Worm (Caenorhabditis elegans) whole organism, mixed stage, embryonic: ENCODE data around the gene dyc-1.
A peak's percentile ranks its signal among the peaks of the same experiment; 100 is the strongest.

Experiments used
- M03D4.4 ChIP-seq: sonication (generic microtip); optimal IDR thresholded peaks from 2 replicates; lab custom pipeline; 2017; ENCODE audit warnings: mild to moderate bottlenecking, missing genetic modification characterization, missing compliant biosample characterization
- bed-3 ChIP-seq: fragments of 200-800 bp; sonication (Bioruptor generic); optimal IDR thresholded peaks from 3 replicates; lab custom pipeline; 2018; ENCODE audit warnings: mild to moderate bottlenecking, missing genetic modification characterization, moderate library complexity, missing compliant biosample characterization
- blmp-1 ChIP-seq: fragments of 150-350 bp; optimal IDR thresholded peaks from 2 replicates; lab custom pipeline; 2014; ENCODE audit warnings: missing biosample characterization, missing genetic modification characterization
- ceh-39 ChIP-seq: fragments of 150-350 bp; optimal IDR thresholded peaks from 2 replicates; lab custom pipeline; 2014; ENCODE audit warnings: missing biosample characterization, missing genetic modification characterization
- ceh-43 ChIP-seq: fragments of 200-800 bp; sonication (Bioruptor generic); optimal IDR thresholded peaks from 2 replicates; lab custom pipeline; 2018; ENCODE audit warnings: mild to moderate bottlenecking, missing genetic modification characterization, moderate library complexity, missing compliant biosample characterization
- ceh-83 ChIP-seq: fragments of 200-800 bp; sonication (Bioruptor generic); optimal IDR thresholded peaks from 2 replicates; lab custom pipeline; 2018; ENCODE audit warnings: mild to moderate bottlenecking, missing genetic modification characterization, missing compliant biosample characterization
- ces-1 ChIP-seq: fragments of 150-350 bp; optimal IDR thresholded peaks from 2 replicates; lab custom pipeline; 2014; ENCODE audit warnings: missing biosample characterization, missing genetic modification reagents, missing genetic modification characterization
- cnd-1 ChIP-seq: fragments of 200-800 bp; sonication (Bioruptor generic); optimal IDR thresholded peaks from 2 replicates; lab custom pipeline; 2018; ENCODE audit warnings: mild to moderate bottlenecking, missing genetic modification characterization, missing compliant biosample characterization
- drap-1 ChIP-seq: fragments of 200-800 bp; sonication (Bioruptor generic); optimal IDR thresholded peaks from 3 replicates; lab custom pipeline; 2018; ENCODE audit warnings: mild to moderate bottlenecking, missing genetic modification characterization, missing compliant biosample characterization
- elt-1 ChIP-seq: sonication (generic microtip); optimal IDR thresholded peaks from 2 replicates; lab custom pipeline; 2017; ENCODE audit warnings: missing genetic modification characterization, mild to moderate bottlenecking, missing compliant biosample characterization, antibody characterized with exemption, moderate library complexity, borderline replicate concordance; ENCODE audit not compliant: insufficient read depth
- elt-3 ChIP-seq: fragments of 150-350 bp; optimal IDR thresholded peaks from 2 replicates; lab custom pipeline; 2014; ENCODE audit warnings: missing biosample characterization, missing genetic modification characterization
- flh-1 ChIP-seq: fragments of 200-800 bp; sonication (Bioruptor generic); optimal IDR thresholded peaks from 2 replicates; lab custom pipeline; 2018; ENCODE audit warnings: mild to moderate bottlenecking, missing genetic modification characterization, moderate library complexity, missing compliant biosample characterization
- ham-2 ChIP-seq: fragments of 200-800 bp; sonication (Bioruptor generic); optimal IDR thresholded peaks from 2 replicates; lab custom pipeline; 2018; ENCODE audit warnings: mild to moderate bottlenecking, missing genetic modification characterization, missing compliant biosample characterization
- hlh-1 ChIP-seq: fragments of 150-350 bp; optimal IDR thresholded peaks from 2 replicates; lab custom pipeline; 2014; ENCODE audit warnings: missing biosample characterization, missing genetic modification reagents, missing genetic modification characterization
- lin-13 ChIP-seq: fragments of 150-350 bp; optimal IDR thresholded peaks from 2 replicates; lab custom pipeline; 2014; ENCODE audit warnings: missing biosample characterization, missing genetic modification characterization
- lin-32 ChIP-seq: fragments of 200-800 bp; sonication (Bioruptor generic); optimal IDR thresholded peaks from 2 replicates; lab custom pipeline; 2018; ENCODE audit warnings: mild to moderate bottlenecking, missing genetic modification characterization, missing compliant biosample characterization
- lsy-2 ChIP-seq: fragments of 150-350 bp; optimal IDR thresholded peaks from 2 replicates; lab custom pipeline; 2014; ENCODE audit warnings: missing biosample characterization, missing genetic modification characterization
- mab-5 ChIP-seq: fragments of 150-350 bp; optimal IDR thresholded peaks from 2 replicates; lab custom pipeline; 2014; ENCODE audit warnings: missing biosample characterization, missing genetic modification characterization
- mep-1 ChIP-seq: fragments of 150-350 bp; optimal IDR thresholded peaks from 2 replicates; lab custom pipeline; 2017; ENCODE audit warnings: missing biosample characterization, missing genetic modification reagents, missing genetic modification characterization, inconsistent platforms
- mls-2 ChIP-seq: sonication (generic microtip); optimal IDR thresholded peaks from 2 replicates; lab custom pipeline; 2016; ENCODE audit warnings: mild to moderate bottlenecking, missing genetic modification characterization, moderate library complexity, missing compliant biosample characterization
- nhr-12 ChIP-seq: fragments of 150-350 bp; optimal IDR thresholded peaks from 2 replicates; lab custom pipeline; 2014; ENCODE audit warnings: missing biosample characterization, missing genetic modification characterization
- nhr-2 ChIP-seq: fragments of 150-350 bp; optimal IDR thresholded peaks from 2 replicates; lab custom pipeline; 2014; ENCODE audit warnings: missing biosample characterization, missing genetic modification characterization
- nhr-237 ChIP-seq: fragments of 150-350 bp; optimal IDR thresholded peaks from 2 replicates; lab custom pipeline; 2014; ENCODE audit warnings: missing biosample characterization, missing genetic modification characterization
- nhr-28 ChIP-seq: fragments of 150-350 bp; optimal IDR thresholded peaks from 2 replicates; lab custom pipeline; 2014; ENCODE audit warnings: missing biosample characterization, missing genetic modification characterization
- nhr-76 ChIP-seq: sonication (generic microtip); optimal IDR thresholded peaks from 2 replicates; lab custom pipeline; 2017; ENCODE audit warnings: missing biosample characterization, missing genetic modification characterization
- pha-4 ChIP-seq: fragments of 150-350 bp; optimal IDR thresholded peaks from 2 replicates; lab custom pipeline; 2018; ENCODE audit warnings: missing biosample characterization, missing genetic modification reagents, missing genetic modification characterization
- sem-2 ChIP-seq: fragments of 200-800 bp; sonication (Bioruptor generic); optimal IDR thresholded peaks from 2 replicates; lab custom pipeline; 2018; ENCODE audit warnings: mild to moderate bottlenecking, missing genetic modification characterization, missing compliant biosample characterization
- snpc-4 ChIP-seq: fragments of 150-350 bp; optimal IDR thresholded peaks from 2 replicates; lab custom pipeline; 2014; ENCODE audit warnings: missing biosample characterization, missing genetic modification characterization
- sptf-1 ChIP-seq: sonication (generic microtip); optimal IDR thresholded peaks from 2 replicates; lab custom pipeline; 2017; ENCODE audit warnings: mild to moderate bottlenecking, missing genetic modification characterization, moderate library complexity, missing compliant biosample characterization
- tbx-8 ChIP-seq: fragments of 200-800 bp; sonication (Bioruptor generic); optimal IDR thresholded peaks from 2 replicates; lab custom pipeline; 2018; ENCODE audit warnings: mild to moderate bottlenecking, missing genetic modification characterization, moderate library complexity, missing compliant biosample characterization
- unc-120 ChIP-seq: sonication (generic microtip); optimal IDR thresholded peaks from 2 replicates; lab custom pipeline; 2017; ENCODE audit warnings: missing genetic modification characterization, missing compliant biosample characterization; ENCODE audit not compliant: poor library complexity, severe bottlenecking
- unc-39 ChIP-seq: fragments of 150-350 bp; optimal IDR thresholded peaks from 2 replicates; lab custom pipeline; 2014; ENCODE audit warnings: missing biosample characterization, missing genetic modification characterization
- unc-62 ChIP-seq: fragments of 150-350 bp; optimal IDR thresholded peaks from 2 replicates; lab custom pipeline; 2014; ENCODE audit warnings: missing biosample characterization, missing genetic modification reagents, missing genetic modification characterization
- zip-8 ChIP-seq: fragments of 150-350 bp; optimal IDR thresholded peaks from 2 replicates; lab custom pipeline; 2014; ENCODE audit warnings: missing biosample characterization, missing genetic modification characterization
- ztf-11 ChIP-seq: fragments of 150-350 bp; optimal IDR thresholded peaks from 2 replicates; lab custom pipeline; 2014; ENCODE audit warnings: missing biosample characterization, missing genetic modification characterization

Gene dyc-1

ce11 chrX:14062771-14063170 lies 13.4 kb downstream of the dyc-1 start:
- TF ChIP-seq mep-1 (tag; lab: Kevin White, UChicago) = no peak
- TF ChIP-seq tbx-8 = no peak
- TF ChIP-seq zip-8 = no peak
- no peak for TF ChIP-seq nhr-2 (tag; lab: Kevin White, UChicago)
- TF ChIP-seq elt-1 (tag; lab: Kevin White, UChicago) = no peak
- no peak for TF ChIP-seq ham-2
- TF ChIP-seq mls-2 (tag; lab: Kevin White, UChicago) = no peak
- TF ChIP-seq unc-120 (tag; lab: Kevin White, UChicago) = no peak
- no peak for TF ChIP-seq mab-5
- TF ChIP-seq elt-3 (tag; lab: Kevin White, UChicago) = no peak
- no peak for TF ChIP-seq bed-3 (GFP tag; lab: Kevin White, UChicago)
- TF ChIP-seq sptf-1 (tag; lab: Kevin White, UChicago) = no peak
- TF ChIP-seq hlh-1 (tag; lab: Kevin White, UChicago) = no peak
- no peak for TF ChIP-seq sem-2 (GFP tag; lab: Kevin White, UChicago)
- TF ChIP-seq M03D4.4 = no peak
- no peak for TF ChIP-seq nhr-12
- TF ChIP-seq ztf-11 = no peak
- no peak for TF ChIP-seq nhr-76 (tag; lab: Kevin White, UChicago)

- TF ChIP-seq ceh-39 (tag; lab: Kevin White, UChicago) (peak; percentile 61), mls-2 (tag; lab: Kevin White, UChicago) (peak; percentile 98), sptf-1 (tag; lab: Kevin White, UChicago) (peak; percentile 98), lin-32 (GFP tag; lab: Kevin White, UChicago) (peak; percentile 89), cnd-1 (tag; lab: Kevin White, UChicago) (peak; percentile 94), sem-2 (GFP tag; lab: Kevin White, UChicago) (peak; percentile 89), unc-120 (tag; lab: Kevin White, UChicago) (peak; percentile 97), drap-1 (peak; percentile 93), elt-3 (tag; lab: Kevin White, UChicago) (peak; percentile 56), mep-1 (tag; lab: Kevin White, UChicago) (peak; percentile 82), ztf-11 (peak; percentile 58), ceh-43 (GFP tag; lab: Kevin White, UChicago) (peak; percentile 91), lsy-2 (peak; percentile 43), nhr-28 (tag; lab: Kevin White, UChicago) (peak; percentile 64), blmp-1 (no peak), hlh-1 (tag; lab: Kevin White, UChicago) (peak; percentile 74), lin-13 (tag; lab: Kevin White, UChicago) (peak; percentile 61), M03D4.4 (peak; percentile 96), bed-3 (GFP tag; lab: Kevin White, UChicago) (peak; percentile 89), nhr-237 (tag; lab: Kevin White, UChicago) (peak; percentile 81), flh-1 (peak; percentile 80), nhr-12 (no peak), pha-4 (tag; lab: Kevin White, UChicago) (peak; percentile 86), nhr-2 (tag; lab: Kevin White, UChicago) (no peak), unc-39 (peak; percentile 37), snpc-4 (no peak), ceh-83 (peak; percentile 97), tbx-8 (peak; percentile 95), elt-1 (tag; lab: Kevin White, UChicago) (no peak), nhr-76 (tag; lab: Kevin White, UChicago) (no peak), ham-2 (peak; percentile 87), zip-8 (peak; percentile 57), unc-62 (peak; percentile 92), ces-1 (GFP tag; lab: Kevin White, UChicago) (peak; percentile 67), mab-5 (peak; percentile 34)
These were observed 14.5 kb downstream of the dyc-1 start for ce11 chrX:14063830-14064229.

- TF ChIP-seq pha-4 (tag; lab: Kevin White, UChicago) = no peak
- TF ChIP-seq cnd-1 (tag; lab: Kevin White, UChicago) = no peak
- TF ChIP-seq mls-2 (tag; lab: Kevin White, UChicago) = no peak
- TF ChIP-seq zip-8 = no peak
- TF ChIP-seq sptf-1 (tag; lab: Kevin White, UChicago) = no peak
- TF ChIP-seq nhr-76 (tag; lab: Kevin White, UChicago) = no peak
- no peak for TF ChIP-seq bed-3 (GFP tag; lab: Kevin White, UChicago)
- TF ChIP-seq sem-2 (GFP tag; lab: Kevin White, UChicago) = no peak
- TF ChIP-seq nhr-12 = no peak
- no peak for TF ChIP-seq nhr-28 (tag; lab: Kevin White, UChicago)
- TF ChIP-seq blmp-1 = no peak
These were observed 18.3 kb downstream of the dyc-1 start, which contains the start of gene lgc-21 for ce11 chrX:14067641-14068040. TSS of gene lgc-21 (minus strand) at chrX:14067984.
